Fruit fly (Drosophila melanogaster): ENCODE data around the gene Ppcs.

dm6 chr3R:19092367-19093126 lies 55.2 kb downstream of the Ppcs start:
- no peak for TF ChIP-seq h (optimal IDR thresholded peaks at IDR 0.05)
- TF ChIP-seq insv (optimal IDR thresholded peaks at IDR 0.05), result no peak
- TF ChIP-seq Sin3A (optimal IDR thresholded peaks at IDR 0.05), result no peak
